Comparison of ENCODE assay signal across 1 worm cellular context in the genomic region with DNA sequence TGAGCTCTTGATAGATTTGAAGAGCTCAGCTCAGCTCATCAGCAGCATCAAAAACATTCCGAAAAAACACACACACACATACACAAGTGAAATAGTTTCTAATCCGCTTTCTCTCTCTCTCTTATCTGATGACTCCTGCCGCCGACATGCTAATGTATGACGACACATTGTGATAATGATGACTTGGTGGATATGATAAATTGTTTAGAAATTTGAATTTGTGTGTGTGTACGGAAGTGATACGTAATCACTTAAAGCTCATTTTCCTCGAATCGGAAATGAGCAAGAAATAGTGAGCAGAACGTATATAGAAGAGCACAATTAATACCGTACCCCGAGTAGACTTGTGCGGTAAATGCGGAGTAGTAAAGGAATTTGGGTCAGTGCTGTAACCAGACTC.
A peak's percentile ranks its signal among the peaks of the same experiment; 100 is the strongest.
TF ChIP-seq lines count a peak whose summit lies in the region.

No protein-coding gene starts in this region.

TF ChIP-seq in whole organism, L1 larva, 84 proteins besides CTCF, POLR2A, EP300 and RAD21 (continued from another document):
- TF ChIP-seq rnt-1 (tag; optimal IDR thresholded peaks at IDR 0.05; lab: Kevin White, UChicago) = no peak
- no peak for TF ChIP-seq snpc-4 (tag; optimal IDR thresholded peaks at IDR 0.05; lab: Kevin White, UChicago)
- TF ChIP-seq unc-30 (tag; optimal IDR thresholded peaks at IDR 0.05; lab: Kevin White, UChicago) = no peak
- TF ChIP-seq ceh-90 (tag; optimal IDR thresholded peaks at IDR 0.05; lab: Kevin White, UChicago) = no peak
- no peak for TF ChIP-seq elt-3 (tag; optimal IDR thresholded peaks at IDR 0.05; lab: Kevin White, UChicago)
- peak; percentile 80 for TF ChIP-seq egl-13 (tag; optimal IDR thresholded peaks at IDR 0.05; lab: Kevin White, UChicago)
- TF ChIP-seq zag-1 (tag; optimal IDR thresholded peaks at IDR 0.05; lab: Kevin White, UChicago) = no peak
- TF ChIP-seq vab-15 (tag; optimal IDR thresholded peaks at IDR 0.05; lab: Kevin White, UChicago) = no peak
- no peak for TF ChIP-seq xbp-1 (tag; optimal IDR thresholded peaks at IDR 0.05; lab: Kevin White, UChicago)
- no peak for TF ChIP-seq lin-39 (tag; optimal IDR thresholded peaks at IDR 0.05; lab: Kevin White, UChicago)
- TF ChIP-seq efl-1 (optimal IDR thresholded peaks at IDR 0.05; lab: Kevin White, UChicago) = no peak
- TF ChIP-seq efl-1 (GFP tag; optimal IDR thresholded peaks at IDR 0.05 in 1 of 2; lab: Kevin White, UChicago) = peak in 1 of 2 experiments; percentile 43
- TF ChIP-seq aly-2 (tag; optimal IDR thresholded peaks at IDR 0.05; lab: Kevin White, UChicago) = no peak
- no peak for TF ChIP-seq dpl-1 (GFP tag; optimal IDR thresholded peaks at IDR 0.05; lab: Kevin White, UChicago)
- TF ChIP-seq nhr-12 (tag; optimal IDR thresholded peaks at IDR 0.05; lab: Kevin White, UChicago) = no peak
- TF ChIP-seq nhr-84 (tag; optimal IDR thresholded peaks at IDR 0.05; lab: Kevin White, UChicago) = no peak
- peak; percentile 57 for TF ChIP-seq pax-3 (tag; optimal IDR thresholded peaks at IDR 0.05; lab: Kevin White, UChicago)
- TF ChIP-seq ces-1 (GFP tag; optimal IDR thresholded peaks at IDR 0.05; lab: Kevin White, UChicago) = no peak
- no peak for TF ChIP-seq unc-98 (GFP tag; IDR thresholded peaks at IDR 0.05; lab: Robert Waterston, UW)
- no peak for TF ChIP-seq ceh-63 (GFP tag; optimal IDR thresholded peaks at IDR 0.05; lab: Kevin White, UChicago)
